Worm (Caenorhabditis elegans): ENCODE results near the gene str-86.

Gene str-86

ce11 chrV:8936184-8936589, 47.3 kb downstream of the str-86 start, which contains the start of gene unc-23 (continued):
- TF ChIP-seq unc-62 (GFP tag; optimal IDR thresholded peaks at IDR 0.05) (peak; percentile 70), lin-15B (tag; optimal IDR thresholded peaks at IDR 0.05) (peak; percentile 26), nhr-23 (tag; optimal IDR thresholded peaks at IDR 0.05) (peak; percentile 86), lin-39 (tag; optimal IDR thresholded peaks at IDR 0.05) (peak; percentile 44), egl-27 (tag; optimal IDR thresholded peaks at IDR 0.05) (peak; percentile 50), nhr-237 (tag; optimal IDR thresholded peaks at IDR 0.05) (no peak), ztf-4 (tag; optimal IDR thresholded peaks at IDR 0.05) (no peak), nhr-12 (tag; optimal IDR thresholded peaks at IDR 0.05) (no peak), R02D3.7 (tag; optimal IDR thresholded peaks at IDR 0.05) (peak; percentile 48)

DNA sequence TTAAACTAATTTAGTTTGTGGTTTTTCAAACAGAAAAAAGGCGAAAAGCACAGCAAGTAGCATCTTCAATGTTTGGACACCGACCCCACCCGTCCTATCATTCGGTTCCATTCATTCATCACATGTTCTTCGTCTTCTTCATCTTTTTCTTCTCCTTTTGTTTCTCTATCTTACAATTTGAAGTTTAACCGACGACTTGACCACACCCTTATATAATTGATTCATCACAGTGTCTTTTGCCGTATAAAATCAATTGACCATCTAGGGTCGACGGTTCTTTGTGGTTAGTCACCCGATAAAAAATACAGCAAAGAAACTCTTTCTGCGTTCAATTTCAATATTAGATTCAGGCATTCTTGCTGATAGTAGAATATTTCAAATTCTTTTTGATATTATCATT, 48.4 kb downstream of the str-86 start:
- TF ChIP-seq elt-2 (tag; optimal IDR thresholded peaks at IDR 0.05) = peak; percentile 42
- TF ChIP-seq nhr-23 (tag; optimal IDR thresholded peaks at IDR 0.05) = peak; percentile 37
- TF ChIP-seq nhr-76 (tag; optimal IDR thresholded peaks at IDR 0.05) = no peak
- peak; percentile 42 for TF ChIP-seq nhr-25 (tag; optimal IDR thresholded peaks at IDR 0.05)
- peak; percentile 18 for TF ChIP-seq nfya-1 (tag; optimal IDR thresholded peaks at IDR 0.05; ENCODE audit: insufficient read depth)
- TF ChIP-seq tbx-2 (tag; optimal IDR thresholded peaks at IDR 0.05) = no peak
- peak in 1 of 3 experiments; percentile 17 for TF ChIP-seq elt-3 (tag; optimal IDR thresholded peaks at IDR 0.05)

ce11 chrV:8934264-8934663, 49.2 kb downstream of the str-86 start:
- TF ChIP-seq elt-2 (tag; optimal IDR thresholded peaks at IDR 0.05) (peak; percentile 6), nhr-23 (tag; optimal IDR thresholded peaks at IDR 0.05) (no peak), ama-1 (optimal IDR thresholded peaks at IDR 0.05) (peak; percentile 63)

Data from whole organism, L3 larva.